Worm (Caenorhabditis elegans) whole organism, late embryonic: ENCODE data around the gene srg-16.

Source experiments
- K02D7.2 ChIP-seq: sonication (generic microtip); optimal IDR thresholded peaks from 2 replicates; lab custom pipeline; 2017; ENCODE audit warnings: mild to moderate bottlenecking, missing genetic modification characterization, missing compliant biosample characterization
- ama-1 ChIP-seq: fragments of 150-350 bp; optimal IDR thresholded peaks from 2 replicates; lab custom pipeline; 2014
- che-1 ChIP-seq: sonication (generic microtip); optimal IDR thresholded peaks from 2 replicates; lab custom pipeline; 2016; ENCODE audit warnings: mild to moderate bottlenecking, missing genetic modification characterization, missing compliant biosample characterization
- elt-2 ChIP-seq: sonication (generic microtip); optimal IDR thresholded peaks from 2 replicates; lab custom pipeline; 2016; ENCODE audit warnings: missing genetic modification reagents, missing genetic modification characterization, missing compliant biosample characterization
- ets-4 ChIP-seq: sonication (generic microtip); optimal IDR thresholded peaks from 2 replicates; lab custom pipeline; 2016; ENCODE audit warnings: missing genetic modification characterization, missing compliant biosample characterization
- hlh-13 ChIP-seq: fragments of 200-800 bp; sonication (Bioruptor generic); optimal IDR thresholded peaks from 2 replicates; lab custom pipeline; 2018; ENCODE audit warnings: mild to moderate bottlenecking, missing genetic modification characterization, missing compliant biosample characterization
- hlh-15 ChIP-seq: sonication (generic microtip); optimal IDR thresholded peaks from 2 replicates; lab custom pipeline; 2016; ENCODE audit warnings: missing genetic modification characterization, missing compliant biosample characterization
- lim-6 ChIP-seq: sonication (generic microtip); optimal IDR thresholded peaks from 2 replicates; lab custom pipeline; 2016; ENCODE audit warnings: missing genetic modification characterization, missing compliant biosample characterization
- mec-3 ChIP-seq: sonication (generic microtip); optimal IDR thresholded peaks from 2 replicates; lab custom pipeline; 2016; ENCODE audit warnings: borderline replicate concordance, missing genetic modification characterization, missing compliant biosample characterization
- nfya-1 ChIP-seq: sonication (generic microtip); optimal IDR thresholded peaks from 2 replicates; lab custom pipeline; 2017; ENCODE audit warnings: missing genetic modification characterization, mild to moderate bottlenecking, missing compliant biosample characterization, antibody characterized with exemption, moderate library complexity
- odd-2 ChIP-seq: sonication (generic microtip); optimal IDR thresholded peaks from 2 replicates; lab custom pipeline; 2017; ENCODE audit warnings: antibody characterized with exemption, mild to moderate bottlenecking, missing genetic modification characterization, missing compliant biosample characterization
- pha-4 ChIP-seq: fragments of 150-350 bp; optimal IDR thresholded peaks from 2 replicates; lab custom pipeline; 2018; ENCODE audit warnings: missing biosample characterization, missing genetic modification reagents, missing genetic modification characterization
- pqm-1 ChIP-seq: sonication (generic microtip); optimal IDR thresholded peaks from 2 replicates; lab custom pipeline; 2016; ENCODE audit warnings: missing genetic modification characterization, missing compliant biosample characterization
- tbx-7 ChIP-seq: sonication (generic microtip); optimal IDR thresholded peaks from 2 replicates; lab custom pipeline; 2016; ENCODE audit warnings: missing genotype, missing genetic modification characterization, missing compliant biosample characterization

DNA sequence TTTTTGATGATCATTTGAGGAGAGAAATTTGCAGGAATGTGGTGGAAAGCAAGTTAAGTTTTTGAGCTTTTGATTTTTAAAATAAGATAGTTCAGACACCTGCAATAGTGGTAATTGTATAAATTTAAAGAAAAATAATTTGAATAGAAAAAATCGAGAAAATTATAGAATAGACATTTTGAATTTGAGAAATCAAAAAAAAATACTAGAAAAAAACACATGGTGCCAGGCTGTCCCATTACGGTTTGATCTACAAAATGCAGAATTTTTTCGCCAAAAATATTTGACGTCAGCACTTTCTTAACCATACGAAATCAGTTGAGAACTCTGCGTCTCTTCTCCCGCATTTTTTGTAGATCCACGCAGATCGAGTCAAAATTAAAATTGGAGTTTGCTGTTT is 49.4 kb upstream of the srg-16 start, which contains the start of gene sre-27:
- no peak for TF ChIP-seq ama-1 (lab: Kevin White, UChicago)
- no peak for TF ChIP-seq pha-4 (tag; lab: Kevin White, UChicago)
- TF ChIP-seq elt-2 (tag; lab: Kevin White, UChicago) = no peak
- TF ChIP-seq hlh-15 (tag; lab: Kevin White, UChicago) = no peak
- no peak for TF ChIP-seq ets-4
- TF ChIP-seq pqm-1 (tag; lab: Kevin White, UChicago) = no peak
- TF ChIP-seq odd-2 (tag; lab: Kevin White, UChicago) = no peak
- TF ChIP-seq K02D7.2 (tag; lab: Kevin White, UChicago) = no peak
- TF ChIP-seq lim-6 = no peak
- TF ChIP-seq hlh-13 (GFP tag; lab: Kevin White, UChicago) = no peak
- no peak for TF ChIP-seq tbx-7 (tag; lab: Kevin White, UChicago)
- TF ChIP-seq che-1 = no peak
- no peak for TF ChIP-seq mec-3 (tag; lab: Kevin White, UChicago)
- TF ChIP-seq nfya-1 (tag; lab: Kevin White, UChicago) = no peak
